Worm (Caenorhabditis elegans) whole organism, late embryonic: ENCODE results near the gene egas-2.

ENCODE experiments used
- C08G9.2 ChIP-seq: sonication (generic microtip); optimal IDR thresholded peaks from 2 replicates; lab custom pipeline; 2016; ENCODE audit warnings: mild to moderate bottlenecking, missing genetic modification characterization, moderate library complexity, missing compliant biosample characterization
- C38D4.7 ChIP-seq: fragments of 200-800 bp; sonication (Bioruptor generic); optimal IDR thresholded peaks from 2 replicates; lab custom pipeline; 2018; ENCODE audit warnings: mild to moderate bottlenecking, missing genetic modification characterization, moderate library complexity, missing compliant biosample characterization
- K02D7.2 ChIP-seq: sonication (generic microtip); optimal IDR thresholded peaks from 2 replicates; lab custom pipeline; 2017; ENCODE audit warnings: mild to moderate bottlenecking, missing genetic modification characterization, missing compliant biosample characterization
- T23F11.4 ChIP-seq: fragments of 200-800 bp; sonication (Bioruptor generic); optimal IDR thresholded peaks from 2 replicates; lab custom pipeline; 2018; ENCODE audit warnings: mild to moderate bottlenecking, missing genetic modification characterization, missing compliant biosample characterization
- ceh-14 ChIP-seq: sonication (generic microtip); optimal IDR thresholded peaks from 2 replicates; lab custom pipeline; 2016; ENCODE audit warnings: missing genotype, missing genetic modification characterization, missing compliant biosample characterization
- ceh-22 ChIP-seq: sonication (generic microtip); optimal IDR thresholded peaks from 2 replicates; lab custom pipeline; 2017; ENCODE audit warnings: missing biosample characterization, missing genetic modification characterization
- ceh-30 ChIP-seq: fragments of 150-350 bp; optimal IDR thresholded peaks from 2 replicates; lab custom pipeline; 2014; ENCODE audit warnings: missing biosample characterization, missing genetic modification characterization
- ceh-45 ChIP-seq: fragments of 200-800 bp; sonication (Bioruptor generic); IDR thresholded peaks from 2 replicates; pipeline ENCODE4 v1.3.6; 2022; ENCODE audit warnings: missing genetic modification reagents, missing genetic modification characterization, missing compliant biosample characterization
- ceh-48 ChIP-seq: sonication (generic microtip); optimal IDR thresholded peaks from 2 replicates; lab custom pipeline; 2016; ENCODE audit warnings: missing genetic modification characterization, inconsistent platforms, missing compliant biosample characterization
- dmd-4 ChIP-seq: sonication (generic microtip); optimal IDR thresholded peaks from 2 replicates; lab custom pipeline; 2016; ENCODE audit warnings: borderline replicate concordance, missing genetic modification characterization, missing compliant biosample characterization
- elt-2 ChIP-seq: sonication (generic microtip); optimal IDR thresholded peaks from 2 replicates; lab custom pipeline; 2016; ENCODE audit warnings: missing genetic modification reagents, missing genetic modification characterization, missing compliant biosample characterization
- ets-4 ChIP-seq: sonication (generic microtip); optimal IDR thresholded peaks from 2 replicates; lab custom pipeline; 2016; ENCODE audit warnings: missing genetic modification characterization, missing compliant biosample characterization
- fkh-10 ChIP-seq: fragments of 150-350 bp; optimal IDR thresholded peaks from 2 replicates; lab custom pipeline; 2014; ENCODE audit warnings: missing biosample characterization, missing genetic modification reagents, missing genetic modification characterization
- lim-6 ChIP-seq: sonication (generic microtip); optimal IDR thresholded peaks from 2 replicates; lab custom pipeline; 2016; ENCODE audit warnings: missing genetic modification characterization, missing compliant biosample characterization
- lin-11 ChIP-seq: fragments of 200-800 bp; sonication (Bioruptor generic); optimal IDR thresholded peaks from 2 replicates; lab custom pipeline; 2018; ENCODE audit warnings: mild to moderate bottlenecking, missing genetic modification characterization, missing compliant biosample characterization
- madf-2 ChIP-seq: sonication (generic microtip); optimal IDR thresholded peaks from 2 replicates; lab custom pipeline; 2017; ENCODE audit warnings: missing genetic modification characterization, missing compliant biosample characterization
- nfya-1 ChIP-seq: sonication (generic microtip); optimal IDR thresholded peaks from 2 replicates; lab custom pipeline; 2017; ENCODE audit warnings: missing genetic modification characterization, mild to moderate bottlenecking, missing compliant biosample characterization, antibody characterized with exemption, moderate library complexity
- nhr-11 ChIP-seq: fragments of 150-350 bp; optimal IDR thresholded peaks from 2 replicates; lab custom pipeline; 2014; ENCODE audit warnings: missing biosample characterization, missing genetic modification characterization
- odd-2 ChIP-seq: sonication (generic microtip); optimal IDR thresholded peaks from 2 replicates; lab custom pipeline; 2017; ENCODE audit warnings: antibody characterized with exemption, mild to moderate bottlenecking, missing genetic modification characterization, missing compliant biosample characterization
- pag-3 ChIP-seq: sonication (generic microtip); optimal IDR thresholded peaks from 2 replicates; lab custom pipeline; 2016; ENCODE audit warnings: missing compliant biosample characterization, missing genetic modification characterization, borderline replicate concordance
- pat-9 ChIP-seq: fragments of 200-800 bp; sonication (Bioruptor generic); optimal IDR thresholded peaks from 2 replicates; lab custom pipeline; 2018; ENCODE audit warnings: mild to moderate bottlenecking, missing genetic modification characterization, moderate library complexity, missing compliant biosample characterization
- pha-2 ChIP-seq: sonication (generic microtip); optimal IDR thresholded peaks from 2 replicates; lab custom pipeline; 2017; ENCODE audit warnings: mild to moderate bottlenecking, missing genetic modification characterization, missing compliant biosample characterization
- pros-1 ChIP-seq: fragments of 150-350 bp; optimal IDR thresholded peaks from 2 replicates; lab custom pipeline; 2014; ENCODE audit warnings: missing biosample characterization, missing genetic modification reagents, missing genetic modification characterization
- rnt-1 ChIP-seq: sonication (generic microtip); optimal IDR thresholded peaks from 2 replicates; lab custom pipeline; 2016; ENCODE audit warnings: missing genetic modification characterization, missing compliant biosample characterization
- tbx-2 ChIP-seq: sonication (generic microtip); optimal IDR thresholded peaks from 2 replicates; lab custom pipeline; 2016; ENCODE audit warnings: missing genetic modification characterization, missing compliant biosample characterization
- unc-42 ChIP-seq: sonication (generic microtip); optimal IDR thresholded peaks from 2 replicates; lab custom pipeline; 2016; ENCODE audit warnings: missing genotype, missing genetic modification characterization, missing compliant biosample characterization
- zip-5 ChIP-seq: sonication (generic microtip); optimal IDR thresholded peaks from 2 replicates; lab custom pipeline; 2016; ENCODE audit warnings: missing genetic modification characterization, missing compliant biosample characterization
- ztf-16 ChIP-seq: sonication (generic microtip); optimal IDR thresholded peaks from 2 replicates; lab custom pipeline; 2017; ENCODE audit warnings: missing genetic modification characterization, missing compliant biosample characterization

The egas-2 gene

DNA sequence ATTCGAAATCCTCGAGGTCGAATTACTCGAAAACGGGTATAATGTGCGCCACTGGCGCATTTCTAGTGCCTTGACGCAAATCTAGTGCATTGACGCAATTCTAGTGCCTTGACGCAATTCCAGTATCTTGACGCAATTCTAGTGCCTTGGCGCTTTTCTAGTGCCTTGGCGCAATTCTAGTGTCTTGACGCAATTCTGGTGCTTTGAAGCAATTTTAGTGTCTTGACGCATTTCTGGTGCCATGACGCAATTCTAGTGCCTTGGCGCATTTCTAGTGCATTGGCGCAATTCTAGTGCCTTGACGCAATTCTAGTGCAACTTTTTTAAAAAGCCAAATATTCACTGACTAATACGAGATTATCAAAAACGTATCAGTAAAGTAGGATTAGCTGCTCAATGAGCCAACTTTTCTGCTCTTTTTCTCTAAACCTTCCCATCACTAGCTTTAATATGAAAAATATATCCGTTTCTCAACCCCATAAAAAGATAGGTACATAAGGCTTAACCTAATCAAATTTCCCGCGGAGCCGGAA is 34.4 kb downstream of the egas-2 start, which contains the start of gene Y69H2.17:
Gene Y69H2.17, plus strand, starts transcription at position 483 of the 533 bp plus-strand sequence.
- TF ChIP-seq pag-3 (tag; lab: Kevin White, UChicago) (no peak), odd-2 (tag; lab: Kevin White, UChicago) (no peak), madf-2 (no peak), ceh-22 (tag; lab: Kevin White, UChicago) (no peak), tbx-2 (tag; lab: Kevin White, UChicago) (no peak), T23F11.4 (GFP tag; lab: Kevin White, UChicago) (no peak), nhr-11 (tag; lab: Kevin White, UChicago) (no peak), K02D7.2 (tag; lab: Kevin White, UChicago) (no peak), dmd-4 (tag; lab: Kevin White, UChicago) (no peak), zip-5 (tag; lab: Kevin White, UChicago) (no peak), pha-2 (no peak), ceh-45 (no peak)

DNA sequence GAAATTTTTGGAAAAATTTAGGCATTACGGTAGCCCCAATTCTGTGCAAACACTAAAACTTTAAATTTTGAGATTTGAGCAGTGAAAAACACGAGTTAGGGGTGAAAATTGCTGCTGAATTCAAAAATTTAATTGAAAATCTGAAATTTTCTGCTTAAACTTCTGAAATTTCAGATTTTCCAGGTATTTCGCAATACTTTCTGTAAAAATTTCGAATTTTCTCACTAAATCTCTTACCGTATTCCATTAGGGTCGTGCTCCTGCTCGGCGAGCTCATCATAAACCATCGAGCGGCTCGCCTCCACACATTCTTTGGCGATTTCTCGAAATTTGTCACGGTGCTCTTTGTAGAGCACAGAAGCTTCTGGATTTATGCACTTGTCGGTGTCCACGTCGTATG is 37.2 kb downstream of the egas-2 start:
- TF ChIP-seq C38D4.7 (GFP tag; lab: Kevin White, UChicago) = no peak

DNA sequence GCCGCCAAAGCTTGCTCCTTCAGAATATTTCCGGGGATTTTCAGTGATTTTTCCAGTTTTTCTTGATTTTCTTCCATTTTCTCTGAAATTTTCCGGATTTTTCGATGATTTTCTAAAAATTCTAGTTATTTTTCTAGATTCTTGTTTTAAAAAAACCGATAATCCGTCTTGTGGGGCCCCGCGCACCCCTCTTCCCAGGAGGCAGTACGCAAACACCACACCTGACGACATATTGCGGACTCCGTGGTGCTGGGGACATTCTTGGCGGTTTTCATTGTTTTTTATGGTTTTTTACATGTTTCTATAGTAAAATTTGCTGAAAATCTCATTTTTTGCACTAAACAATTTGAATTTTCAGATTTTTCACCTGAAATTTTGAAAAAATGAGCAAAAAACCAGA is 39.5 kb downstream of the egas-2 start, which contains the start of the genes ubc-19 and Y69H2.7:
Gene ubc-19, minus strand, starts transcription at position 82 of the 400 bp plus-strand sequence.
Gene Y69H2.7, plus strand, starts transcription at position 309 of the 400 bp plus-strand sequence.
- TF ChIP-seq nfya-1 (tag; lab: Kevin White, UChicago) (peak; percentile 25), ceh-30 (tag; lab: Kevin White, UChicago) (peak; percentile 8), ceh-48 (peak; percentile 23), lin-11 (tag; lab: Kevin White, UChicago) (no peak)
- TF ChIP-seq, all 69 proteins: peak for 3

DNA sequence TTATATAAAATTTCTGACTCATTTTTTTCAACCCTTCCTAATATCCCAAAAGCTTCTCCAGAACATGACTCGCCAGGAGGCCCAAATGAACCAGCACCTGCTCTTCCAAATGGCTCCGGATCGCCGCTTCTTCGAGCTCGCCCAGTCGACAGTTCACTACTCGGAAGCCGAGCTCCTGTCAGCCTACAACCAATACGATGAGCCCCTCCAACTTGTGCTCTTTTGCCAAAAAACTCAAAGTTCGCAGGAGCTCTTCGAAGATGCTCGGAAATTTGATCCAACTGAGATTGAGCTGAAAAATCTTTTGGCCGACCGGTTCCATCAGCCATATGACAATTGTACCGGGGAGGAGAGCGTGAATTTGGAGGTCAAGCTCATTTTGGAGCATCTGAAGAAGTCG is 45.3 kb downstream of the egas-2 start:
- no peak for TF ChIP-seq nhr-11 (tag; lab: Kevin White, UChicago)

DNA sequence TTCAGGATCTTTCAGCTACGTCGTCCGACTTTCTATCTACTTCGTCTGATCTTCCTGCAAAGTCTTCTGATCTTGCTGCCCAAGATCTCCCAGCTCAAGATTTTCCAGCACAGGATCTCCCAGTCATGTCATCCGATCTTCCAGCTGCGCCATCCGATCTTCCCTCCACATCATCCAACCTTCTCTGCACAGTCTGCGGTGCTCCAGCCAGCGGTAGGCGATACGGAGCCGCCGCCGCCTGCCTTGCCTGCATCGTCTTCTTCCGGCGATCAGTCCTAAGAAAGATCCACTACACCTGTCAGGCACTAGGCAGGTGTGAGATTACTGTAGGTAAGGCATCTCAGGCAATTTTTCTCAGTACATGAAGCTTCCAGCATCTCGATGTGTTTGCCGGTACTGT is 49.2 kb downstream of the egas-2 start, which contains the start of gene nhr-241:
Gene nhr-241, plus strand, starts transcription at position 126 of the 400 bp plus-strand sequence.
- no peak for TF ChIP-seq C08G9.2 (tag; lab: Kevin White, UChicago)
- TF ChIP-seq elt-2 = no peak
- no peak for TF ChIP-seq unc-42 (tag; lab: Kevin White, UChicago)
- peak; percentile 46 for TF ChIP-seq pag-3 (tag; lab: Kevin White, UChicago)
- no peak for TF ChIP-seq rnt-1 (tag; lab: Kevin White, UChicago)
- no peak for TF ChIP-seq zip-5 (tag; lab: Kevin White, UChicago)
- TF ChIP-seq ztf-16 = no peak
- no peak for TF ChIP-seq lim-6 (tag; lab: Kevin White, UChicago)

DNA sequence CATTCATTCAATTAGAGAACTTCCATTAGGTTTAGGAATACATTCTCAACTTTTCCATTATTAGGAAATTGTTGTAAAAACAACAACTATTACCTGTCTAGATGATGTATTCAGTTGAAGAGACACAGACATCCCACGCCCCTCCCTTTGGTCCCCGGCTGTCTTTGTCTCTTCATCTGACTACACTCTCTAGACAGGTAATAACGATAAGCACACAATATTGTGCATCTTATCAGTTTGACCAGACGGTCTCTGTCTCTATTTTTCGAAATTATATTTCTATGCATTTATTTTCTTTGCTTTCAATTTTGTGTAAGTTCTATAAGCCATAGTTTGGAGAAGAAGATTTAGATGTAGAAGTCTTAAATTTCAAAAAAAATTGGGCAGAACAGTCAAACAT is 51.2 kb downstream of the egas-2 start, which contains the start of gene Y69H2.9:
Gene Y69H2.9, plus strand, starts transcription at position 233 of the 400 bp plus-strand sequence.
- no peak for TF ChIP-seq pat-9 (tag; lab: Kevin White, UChicago)
- peak; percentile 91 for TF ChIP-seq elt-2
- TF ChIP-seq tbx-2 (tag; lab: Kevin White, UChicago) = no peak
- TF ChIP-seq nhr-11 (tag; lab: Kevin White, UChicago) = no peak
- no peak for TF ChIP-seq ceh-48

DNA sequence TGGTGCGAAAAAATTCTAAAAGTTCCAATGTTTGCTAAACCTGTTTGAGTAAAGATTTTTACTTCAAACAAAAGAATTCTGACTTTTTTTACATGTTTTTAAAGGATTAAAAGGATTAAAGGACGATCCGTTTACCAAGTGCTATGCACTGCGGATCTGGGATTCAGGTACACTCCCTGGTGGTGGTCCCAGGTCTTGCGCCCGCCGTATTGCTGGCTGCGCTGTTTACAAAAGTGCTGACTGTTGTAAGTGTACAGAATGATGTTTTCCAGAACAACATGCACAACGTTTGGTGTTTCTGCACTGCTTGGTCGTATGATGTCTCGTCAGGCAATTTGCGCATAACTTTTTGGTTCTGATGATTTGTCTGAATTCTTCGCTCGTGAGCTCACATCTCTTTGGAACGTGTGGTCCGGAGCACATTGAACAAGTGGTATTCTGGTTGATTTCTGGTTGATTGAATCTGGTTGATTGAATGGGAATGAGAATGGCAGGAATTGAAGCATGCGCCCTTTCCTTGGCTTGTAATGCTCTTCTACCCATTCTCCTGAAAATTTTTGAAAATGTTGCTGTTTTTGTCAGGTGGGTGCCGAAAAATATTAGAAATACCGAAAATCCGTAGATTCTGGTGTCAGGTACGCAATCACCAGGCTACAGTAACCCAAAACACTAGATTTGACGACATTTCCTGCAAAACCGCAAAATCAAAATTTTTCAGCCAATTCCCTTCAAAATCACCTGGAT is 55.3 kb downstream of the egas-2 start:
- TF ChIP-seq ets-4 (tag; lab: Kevin White, UChicago) = no peak
- no peak for TF ChIP-seq ceh-14 (tag; lab: Kevin White, UChicago)
- peak; percentile 18 for TF ChIP-seq fkh-10
- TF ChIP-seq odd-2 (tag; lab: Kevin White, UChicago) = no peak
- no peak for TF ChIP-seq pros-1
- TF ChIP-seq dmd-4 (tag; lab: Kevin White, UChicago) = peak; percentile 70
- TF ChIP-seq, all 69 proteins: peak for 2
